Fruit fly (Drosophila melanogaster): ENCODE results near the gene CG15824.

Gene CG15824

dm6 chr2L:865851-866250 is 19.1 kb downstream of the CG15824 start (continued):
- TF ChIP-seq Hmr (GFP tag; optimal IDR thresholded peaks at IDR 0.05) (peak; percentile 96), CG32772 (GFP tag; IDR thresholded peaks at IDR 0.05) (peak; percentile 96), Poxn (GFP tag; IDR thresholded peaks at IDR 0.05) (peak; percentile 79), fru (optimal IDR thresholded peaks at IDR 0.05) (no peak), crc (GFP tag; optimal IDR thresholded peaks at IDR 0.05) (peak; percentile 94), ash1 (GFP tag; optimal IDR thresholded peaks at IDR 0.05) (peak; percentile 92), CG2678 (tag; optimal IDR thresholded peaks at IDR 0.05) (peak; percentile 97), CG4820 (GFP tag; optimal IDR thresholded peaks at IDR 0.05) (peak; percentile 96), knrl (GFP tag; IDR thresholded peaks at IDR 0.05; ENCODE audit: partially characterized antibody) (no peak), slp2 (GFP tag; optimal IDR thresholded peaks at IDR 0.05) (peak; percentile 92), ATbp (GFP tag; optimal IDR thresholded peaks at IDR 0.05) (peak; percentile 97), Ssrp (tag; optimal IDR thresholded peaks at IDR 0.05) (peak; percentile 95), disco-r (GFP tag; optimal IDR thresholded peaks at IDR 0.05) (peak; percentile 89), CG18011 (GFP tag; optimal IDR thresholded peaks at IDR 0.05) (peak; percentile 71), CG2875 (GFP tag; optimal IDR thresholded peaks at IDR 0.05) (peak; percentile 93), CG30020 (tag; optimal IDR thresholded peaks at IDR 0.05) (peak; percentile 72), ap (GFP tag; IDR thresholded peaks at IDR 0.05) (peak; percentile 95), CG11723 (GFP tag; optimal IDR thresholded peaks at IDR 0.05) (peak; percentile 91), CG11398 (GFP tag; optimal IDR thresholded peaks at IDR 0.05) (peak; percentile 84), YL-1 (GFP tag; optimal IDR thresholded peaks at IDR 0.05) (peak; percentile 68), h (optimal IDR thresholded peaks at IDR 0.05) (no peak), CG2712 (tag; optimal IDR thresholded peaks at IDR 0.05) (peak; percentile 97), Ravus (GFP tag; IDR thresholded peaks at IDR 0.05) (peak; percentile 92), CG2199 (GFP tag; IDR thresholded peaks at IDR 0.05) (peak; percentile 96), Optix (GFP tag; IDR thresholded peaks at IDR 0.05) (peak; percentile 95), CG9609 (GFP tag; optimal IDR thresholded peaks at IDR 0.05) (peak; percentile 93), Dbx (GFP tag; IDR thresholded peaks at IDR 0.05) (peak; percentile 97), CG1647 (GFP tag; optimal IDR thresholded peaks at IDR 0.05) (peak; percentile 96), D (optimal IDR thresholded peaks at IDR 0.05) (no peak), D (GFP tag; optimal IDR thresholded peaks at IDR 0.05) (peak; percentile 90), Hmx (GFP tag; optimal IDR thresholded peaks at IDR 0.05) (peak; percentile 92), Hr39 (optimal IDR thresholded peaks at IDR 0.05) (no peak), Trl (optimal IDR thresholded peaks at IDR 0.05) (no peak), Trl (GFP tag; optimal IDR thresholded peaks at IDR 0.05) (peak; percentile 96), HLH3B (GFP tag; IDR thresholded peaks at IDR 0.05) (peak; percentile 95), klu (GFP tag; IDR thresholded peaks at IDR 0.05) (peak; percentile 90), wdn (GFP tag; IDR thresholded peaks at IDR 0.05) (peak; percentile 93), otp (GFP tag; IDR thresholded peaks at IDR 0.05) (peak; percentile 98), CG6272 (GFP tag; IDR thresholded peaks at IDR 0.05) (peak; percentile 92), jing (GFP tag; optimal IDR thresholded peaks at IDR 0.05) (peak; percentile 94), CG8478 (optimal IDR thresholded peaks at IDR 0.05) (no peak), tio (GFP tag; optimal IDR thresholded peaks at IDR 0.05) (peak; percentile 96), ase (GFP tag; IDR thresholded peaks at IDR 0.05) (peak; percentile 96), Pdp1 (GFP tag; optimal IDR thresholded peaks at IDR 0.05) (peak; percentile 94 to 97), ham (GFP tag; IDR thresholded peaks at IDR 0.05) (peak; percentile 78), Doc3 (GFP tag; IDR thresholded peaks at IDR 0.05; ENCODE audit: partially characterized antibody) (no peak), onecut (GFP tag; IDR thresholded peaks at IDR 0.05) (peak; percentile 93), CG10543 (GFP tag; optimal IDR thresholded peaks at IDR 0.05) (peak; percentile 85), cas (GFP tag; IDR thresholded peaks at IDR 0.05) (peak; percentile 89), Lhr (GFP tag; optimal IDR thresholded peaks at IDR 0.05) (peak; percentile 85), CG13296 (GFP tag; optimal IDR thresholded peaks at IDR 0.05) (peak; percentile 94), hth (optimal IDR thresholded peaks at IDR 0.05) (no peak), CG18262 (tag; optimal IDR thresholded peaks at IDR 0.05) (peak; percentile 95), CG8359 (GFP tag; optimal IDR thresholded peaks at IDR 0.05; ENCODE audit: borderline replicate concordance) (peak; percentile 87)
